Fruit fly (Drosophila melanogaster): ENCODE data around the gene CG31115.

Gene CG31115

DNA sequence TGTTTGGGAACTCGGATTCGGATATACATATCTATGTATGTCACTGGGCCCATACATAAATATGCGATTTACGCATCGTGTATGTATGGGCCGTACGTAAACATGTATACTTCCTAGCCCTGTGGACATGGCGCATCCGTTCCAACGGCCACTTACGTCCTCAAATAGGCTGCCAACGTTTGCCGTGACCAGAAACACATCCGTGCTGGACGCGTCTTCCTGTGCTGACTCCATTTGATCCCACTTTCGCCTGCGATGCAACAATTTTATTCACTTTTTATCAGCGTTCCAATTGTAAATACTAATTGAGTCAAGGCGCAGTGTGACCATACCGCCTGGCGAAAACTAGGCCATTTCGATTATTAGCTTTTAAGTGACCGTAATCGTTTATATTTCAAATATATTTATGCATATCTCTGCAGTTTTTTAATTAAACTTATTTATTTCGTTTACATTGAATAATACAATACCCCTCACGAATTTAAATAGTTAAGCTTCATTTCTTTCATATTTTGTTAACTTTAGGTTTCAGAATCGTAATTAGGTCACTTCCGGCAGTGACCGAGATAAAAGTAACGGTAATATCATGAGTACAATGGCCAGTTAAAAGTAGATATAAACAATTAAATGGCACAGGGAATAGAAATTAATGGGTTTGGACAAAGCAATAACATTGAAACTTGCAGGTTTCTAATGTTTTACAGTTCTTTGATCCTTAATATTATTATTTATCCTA lies 8.2 kb downstream of the CG31115 start, which contains the start of gene 5PtaseI (continued):
- peak; percentile 17 for TF ChIP-seq nom (GFP tag; optimal IDR thresholded peaks at IDR 0.05)
- peak; percentile 81 for TF ChIP-seq Ets97D (GFP tag; optimal IDR thresholded peaks at IDR 0.05)
- TF ChIP-seq CG15514 (GFP tag; optimal IDR thresholded peaks at IDR 0.05), result no peak
- TF ChIP-seq dpn (GFP tag; optimal IDR thresholded peaks at IDR 0.05), result no peak
- TF ChIP-seq MESR4 (GFP tag; optimal IDR thresholded peaks at IDR 0.05), result peak; percentile 72
- TF ChIP-seq oc (tag; optimal IDR thresholded peaks at IDR 0.05), result no peak
- 0 out of 3 replicates have a peak, but pooled peaks have one; percentile 26 for TF ChIP-seq ci (GFP tag; IDR thresholded peaks at IDR 0.05)
- TF ChIP-seq Bdp1 (GFP tag; optimal IDR thresholded peaks at IDR 0.05), result no peak
- peak; percentile 38 for TF ChIP-seq vvl (GFP tag; IDR thresholded peaks at IDR 0.05)
- TF ChIP-seq gfzf (GFP tag; optimal IDR thresholded peaks at IDR 0.05), result peak; percentile 73
- TF ChIP-seq YL-1 (GFP tag; optimal IDR thresholded peaks at IDR 0.05), result peak; percentile 51
- TF ChIP-seq tgo (GFP tag; IDR thresholded peaks at IDR 0.05), result no peak
- TF ChIP-seq lilli (GFP tag; optimal IDR thresholded peaks at IDR 0.05), result no peak
- 0 out of 2 replicates have a peak, but pooled peaks have one; percentile 47 for TF ChIP-seq CG32767 (GFP tag; IDR thresholded peaks at IDR 0.05)
- no peak for TF ChIP-seq lab (GFP tag; optimal IDR thresholded peaks at IDR 0.05)
- 0 out of 2 replicates have a peak, but pooled peaks have one; percentile 19 for TF ChIP-seq CG4360 (GFP tag; IDR thresholded peaks at IDR 0.05)
- TF ChIP-seq CG14710 (tag; optimal IDR thresholded peaks at IDR 0.05), result peak; percentile 19
- TF ChIP-seq CG10274 (GFP tag; optimal IDR thresholded peaks at IDR 0.05), result no peak
- TF ChIP-seq CG43689 (GFP tag; IDR thresholded peaks at IDR 0.05), result no peak
- TF ChIP-seq CG2129 (GFP tag; IDR thresholded peaks at IDR 0.05; ENCODE audit: partially characterized antibody), result no peak
- TF ChIP-seq ind (GFP tag; optimal IDR thresholded peaks at IDR 0.05), result no peak
- peak; percentile 75 for TF ChIP-seq CG4617 (GFP tag; optimal IDR thresholded peaks at IDR 0.05; ENCODE audit: borderline replicate concordance)
- no peak for TF ChIP-seq Asciz (GFP tag; optimal IDR thresholded peaks at IDR 0.05)
- TF ChIP-seq CG11695 (GFP tag; IDR thresholded peaks at IDR 0.05), result no peak
- TF ChIP-seq sug (tag; optimal IDR thresholded peaks at IDR 0.05), result peak; percentile 50
- TF ChIP-seq MBD-R2 (GFP tag; IDR thresholded peaks at IDR 0.05), result peak; percentile 63
- no peak; the same call in 1 of the 2 replicates for TF ChIP-seq amos (GFP tag; IDR thresholded peaks at IDR 0.05; ENCODE audit: partially characterized antibody)
- TF ChIP-seq CG9437 (GFP tag; optimal IDR thresholded peaks at IDR 0.05), result peak; percentile 37
- TF ChIP-seq stwl (tag; optimal IDR thresholded peaks at IDR 0.05), result peak; percentile 51
- TF ChIP-seq CG12659 (GFP tag; optimal IDR thresholded peaks at IDR 0.05), result peak; percentile 29
- no peak for TF ChIP-seq Taf1 (GFP tag; IDR thresholded peaks at IDR 0.05)
- TF ChIP-seq CG9817 (tag; optimal IDR thresholded peaks at IDR 0.05), result no peak
- no peak for TF ChIP-seq CG14965 (GFP tag; optimal IDR thresholded peaks at IDR 0.05; ENCODE audit: borderline replicate concordance)
- TF ChIP-seq yki (optimal IDR thresholded peaks at IDR 0.05), result no peak
- no peak for TF ChIP-seq CG4404 (GFP tag; IDR thresholded peaks at IDR 0.05)
- TF ChIP-seq CG2116 (GFP tag; optimal IDR thresholded peaks at IDR 0.05), result peak; percentile 48
- no peak for TF ChIP-seq Fer2 (tag; optimal IDR thresholded peaks at IDR 0.05)
- 0 out of 2 replicates have a peak, but pooled peaks have one; percentile 8 for TF ChIP-seq bbx (GFP tag; IDR thresholded peaks at IDR 0.05; ENCODE audit: partially characterized antibody)
- TF ChIP-seq CoRest (tag; optimal IDR thresholded peaks at IDR 0.05), result peak; percentile 40
- no peak for TF ChIP-seq da (GFP tag; optimal IDR thresholded peaks at IDR 0.05)
- no peak for TF ChIP-seq sr (GFP tag; IDR thresholded peaks at IDR 0.05)
- TF ChIP-seq CG4854 (GFP tag; optimal IDR thresholded peaks at IDR 0.05), result no peak
- TF ChIP-seq nmo (GFP tag; optimal IDR thresholded peaks at IDR 0.05), result peak; percentile 7
- TF ChIP-seq Atf6 (GFP tag; IDR thresholded peaks at IDR 0.05), result no peak
- TF ChIP-seq grau (tag; optimal IDR thresholded peaks at IDR 0.05), result peak; percentile 8
- no peak for TF ChIP-seq Ssrp (tag; optimal IDR thresholded peaks at IDR 0.05)
- peak; percentile 27; the same call in 1 of the 2 replicates for TF ChIP-seq sna (GFP tag; IDR thresholded peaks at IDR 0.05; ENCODE audit: partially characterized antibody)
- TF ChIP-seq CG30020 (tag; optimal IDR thresholded peaks at IDR 0.05), result peak; percentile 23
